Worm (Caenorhabditis elegans) whole organism, L4 larva: ENCODE results near the gene C13F10.1.

ENCODE experiments used
- lin-39 ChIP-seq: fragments of 150-350 bp; optimal IDR thresholded peaks from 2 replicates; lab custom pipeline; 2014; ENCODE audit warnings: missing biosample characterization, missing genetic modification reagents, missing genetic modification characterization
- pha-4 ChIP-seq, 2 experiments: fragments of 150-350 bp in 1 of 2; fragments of 200-800 bp in 1 of 2; sonication (Bioruptor generic) in 1 of 2; IDR thresholded peaks in 1 of 2; optimal IDR thresholded peaks in 1 of 2; 2 replicates each; pipeline versions ENCODE4 v1.3.6 to Lab custom; 2014 to 2022; ENCODE audit warnings: missing genetic modification characterization in 2 of 2, missing genetic modification reagents in 2 of 2, missing biosample characterization in 1 of 2, missing compliant biosample characterization in 1 of 2

ce11 chrV:7246951-7247350, 23.1 kb downstream of the C13F10.1 start, which contains the start of gene C05C8.7:
- TF ChIP-seq lin-39 (tag; lab: Kevin White, UChicago) (no peak), pha-4 (GFP tag; IDR thresholded peaks at IDR 0.05; lab: Robert Waterston, UW) (no peak), pha-4 (tag; optimal IDR thresholded peaks at IDR 0.05; lab: Kevin White, UChicago) (no peak)
